Worm (Caenorhabditis elegans) whole organism, L3 larva: ENCODE measurements around the gene R193.1.

Source experiments
- fkh-10 ChIP-seq: sonication (generic microtip); optimal IDR thresholded peaks from 2 replicates; lab custom pipeline; 2017; ENCODE audit warnings: missing biosample characterization, missing genetic modification reagents, missing genetic modification characterization
- nhr-237 ChIP-seq: fragments of 150-350 bp; optimal IDR thresholded peaks from 2 replicates; lab custom pipeline; 2014; ENCODE audit warnings: missing biosample characterization, missing genetic modification characterization
- snpc-4 ChIP-seq: fragments of 150-350 bp; optimal IDR thresholded peaks from 2 replicates; lab custom pipeline; 2014; ENCODE audit warnings: missing biosample characterization, missing genetic modification characterization

DNA sequence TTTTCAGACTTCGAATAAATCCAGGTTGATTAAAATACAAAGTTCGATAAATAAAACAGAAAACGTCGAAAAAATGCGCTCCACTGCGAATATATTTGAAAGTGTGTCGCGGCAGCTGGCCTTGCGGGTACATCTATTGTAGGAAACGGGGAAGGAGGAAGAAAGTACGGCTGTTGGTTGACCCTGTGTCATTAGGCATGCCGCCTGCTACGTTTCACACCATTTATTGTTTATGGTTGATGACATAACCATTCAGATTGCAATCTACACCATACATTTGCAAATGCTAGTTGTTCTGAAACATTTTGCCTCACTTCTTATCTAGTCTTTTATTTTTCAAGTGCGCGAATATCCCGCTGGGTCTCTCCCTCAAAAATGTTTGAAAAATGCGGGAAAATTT lies 36.8 kb downstream of the R193.1 start, which contains the start of gene T13G4.4:
- TF ChIP-seq snpc-4 (tag; lab: Kevin White, UChicago) = no peak
- no peak for TF ChIP-seq nhr-237
- no peak for TF ChIP-seq fkh-10
